Worm (Caenorhabditis elegans): ENCODE measurements around the gene ent-1.
A peak's percentile ranks its signal among the peaks of the same experiment; 100 is the strongest.

ent-1 gene

ce11 chrIV:11650344-11650743 is 4.9 kb downstream of the ent-1 start:
- TF ChIP-seq snpc-4 (tag; optimal IDR thresholded peaks at IDR 0.05) (no peak), egl-27 (tag; optimal IDR thresholded peaks at IDR 0.05) (no peak), nhr-76 (tag; optimal IDR thresholded peaks at IDR 0.05) (no peak), nhr-25 (tag; optimal IDR thresholded peaks at IDR 0.05) (no peak), pqm-1 (tag; optimal IDR thresholded peaks at IDR 0.05) (no peak), nhr-12 (tag; optimal IDR thresholded peaks at IDR 0.05) (no peak), nhr-67 (tag; optimal IDR thresholded peaks at IDR 0.05) (no peak), mml-1 (tag; optimal IDR thresholded peaks at IDR 0.05) (no peak), eor-1 (tag; optimal IDR thresholded peaks at IDR 0.05) (no peak), ceh-16 (tag; optimal IDR thresholded peaks at IDR 0.05) (no peak), elt-2 (tag; optimal IDR thresholded peaks at IDR 0.05) (no peak), unc-62 (GFP tag; optimal IDR thresholded peaks at IDR 0.05) (no peak)

- TF ChIP-seq hmg-11 (tag; optimal IDR thresholded peaks at IDR 0.05) (no peak), nhr-77 (tag; optimal IDR thresholded peaks at IDR 0.05) (no peak), nfya-1 (tag; optimal IDR thresholded peaks at IDR 0.05; ENCODE audit: insufficient read depth) (peak; percentile 2), aly-2 (tag; optimal IDR thresholded peaks at IDR 0.05) (no peak), nhr-67 (tag; optimal IDR thresholded peaks at IDR 0.05) (no peak), tbx-2 (tag; optimal IDR thresholded peaks at IDR 0.05) (no peak), nhr-11 (tag; optimal IDR thresholded peaks at IDR 0.05) (peak; percentile 12)
These were observed 6.2 kb downstream of the ent-1 start, which contains the start of gene ZK809.8 for ce11 chrIV:11649031-11649430. Gene ZK809.8, minus strand, starts transcription at chrIV:11649064.

ce11 chrIV:11646908-11647307 is 8.4 kb downstream of the ent-1 start:
- TF ChIP-seq ceh-9 (tag; optimal IDR thresholded peaks at IDR 0.05) (no peak), ama-1 (optimal IDR thresholded peaks at IDR 0.05) (no peak), egl-5 (tag; optimal IDR thresholded peaks at IDR 0.05) (peak; percentile 62)

ce11 chrIV:11645354-11645753 is 9.9 kb downstream of the ent-1 start:
- TF ChIP-seq egl-5 (tag; optimal IDR thresholded peaks at IDR 0.05) (peak; percentile 39), zag-1 (tag; optimal IDR thresholded peaks at IDR 0.05) (no peak), ama-1 (optimal IDR thresholded peaks at IDR 0.05) (peak; percentile 14), nhr-11 (tag; optimal IDR thresholded peaks at IDR 0.05) (peak; percentile 26), unc-62 (GFP tag; optimal IDR thresholded peaks at IDR 0.05) (no peak), mml-1 (tag; optimal IDR thresholded peaks at IDR 0.05) (no peak), elt-2 (tag; optimal IDR thresholded peaks at IDR 0.05) (peak; percentile 3), eor-1 (tag; optimal IDR thresholded peaks at IDR 0.05) (no peak), egl-27 (tag; optimal IDR thresholded peaks at IDR 0.05) (no peak)

- no peak for TF ChIP-seq egl-5 (tag; optimal IDR thresholded peaks at IDR 0.05)
- no peak for TF ChIP-seq lsy-12 (tag; optimal IDR thresholded peaks at IDR 0.05)
- no peak for TF ChIP-seq pha-4 (tag; optimal IDR thresholded peaks at IDR 0.05)
- TF ChIP-seq egl-27 (tag; optimal IDR thresholded peaks at IDR 0.05) = no peak
- no peak for TF ChIP-seq R02D3.7 (tag; optimal IDR thresholded peaks at IDR 0.05)
- peak; percentile 14 for TF ChIP-seq ama-1 (optimal IDR thresholded peaks at IDR 0.05)
- TF ChIP-seq ceh-9 (tag; optimal IDR thresholded peaks at IDR 0.05) = no peak
These were observed 10.6 kb downstream of the ent-1 start for ce11 chrIV:11644705-11645104.

- no peak for TF ChIP-seq nhr-23 (tag; optimal IDR thresholded peaks at IDR 0.05)
- TF ChIP-seq aly-2 (tag; optimal IDR thresholded peaks at IDR 0.05) = no peak
- no peak for TF ChIP-seq mdl-1 (tag; optimal IDR thresholded peaks at IDR 0.05)
- no peak for TF ChIP-seq unc-62 (GFP tag; optimal IDR thresholded peaks at IDR 0.05)
- no peak for TF ChIP-seq ztf-4 (tag; optimal IDR thresholded peaks at IDR 0.05)
- TF ChIP-seq ceh-28 (tag; optimal IDR thresholded peaks at IDR 0.05) = no peak
- TF ChIP-seq ceh-9 (tag; optimal IDR thresholded peaks at IDR 0.05) = no peak
- no peak for TF ChIP-seq lin-15B (tag; optimal IDR thresholded peaks at IDR 0.05)
- TF ChIP-seq nhr-76 (tag; optimal IDR thresholded peaks at IDR 0.05) = no peak
- TF ChIP-seq jun-1 (tag; optimal IDR thresholded peaks at IDR 0.05) = no peak
- TF ChIP-seq nhr-43 (tag; optimal IDR thresholded peaks at IDR 0.05; ENCODE audit: poor library complexity, severe bottlenecking) = no peak
- TF ChIP-seq elt-1 (tag; optimal IDR thresholded peaks at IDR 0.05) = no peak
- no peak for TF ChIP-seq skn-1 (tag; optimal IDR thresholded peaks at IDR 0.05)
- TF ChIP-seq fos-1 (tag; optimal IDR thresholded peaks at IDR 0.05) = no peak
- no peak for TF ChIP-seq unc-39 (tag; optimal IDR thresholded peaks at IDR 0.05)
- no peak for TF ChIP-seq nhr-25 (tag; optimal IDR thresholded peaks at IDR 0.05)
- no peak for TF ChIP-seq zag-1 (tag; optimal IDR thresholded peaks at IDR 0.05)
- no peak for TF ChIP-seq egl-27 (tag; optimal IDR thresholded peaks at IDR 0.05)
- no peak for TF ChIP-seq pha-4 (tag; optimal IDR thresholded peaks at IDR 0.05)
These were observed 11.4 kb downstream of the ent-1 start, which contains the start of gene prx-2 for ce11 chrIV:11643829-11644228. Gene prx-2, plus strand, starts transcription at chrIV:11644129.
